Fruit fly (Drosophila melanogaster) whole organism, pupa: ENCODE measurements around the gene CG32192.

Experiments
- CG10348 ChIP-seq: fragments of 200-800 bp; sonication (Bioruptor generic); IDR thresholded peaks from 2 replicates; pipeline ENCODE4 v1.3.6; 2022; ENCODE audit warnings: missing biosample characterization, missing genetic modification characterization
- CG12605 ChIP-seq: fragments of 200-800 bp; sonication (Bioruptor generic); IDR thresholded peaks from 2 replicates; pipeline ENCODE4 v1.3.6; 2022; ENCODE audit warnings: missing biosample characterization, missing genetic modification characterization
- CG13204 ChIP-seq: fragments of 200-800 bp; sonication (Bioruptor generic); optimal IDR thresholded peaks from 2 replicates; lab custom pipeline; 2018; ENCODE audit warnings: missing biosample characterization, mild to moderate bottlenecking, missing genetic modification characterization, moderate library complexity
- CG14655 ChIP-seq: fragments of 200-800 bp; sonication (Bioruptor generic); optimal IDR thresholded peaks from 3 replicates; lab custom pipeline; 2017; ENCODE audit warnings: mild to moderate bottlenecking, missing biosample characterization, missing genetic modification reagents, missing genetic modification characterization
- CG15710 ChIP-seq: fragments of 200-800 bp; sonication (Bioruptor generic); optimal IDR thresholded peaks from 2 replicates; lab custom pipeline; 2018; ENCODE audit warnings: missing biosample characterization, mild to moderate bottlenecking, missing genetic modification characterization, moderate library complexity
- CG17806 ChIP-seq: fragments of 200-800 bp; sonication (Bioruptor generic); optimal IDR thresholded peaks from 2 replicates; lab custom pipeline; 2018; ENCODE audit warnings: missing biosample characterization, mild to moderate bottlenecking, missing genetic modification characterization, moderate library complexity
- CG32121 ChIP-seq: fragments of 200-800 bp; sonication (Bioruptor generic); IDR thresholded peaks from 2 replicates; pipeline ENCODE4 v1.3.6; 2022; ENCODE audit warnings: missing biosample characterization, missing genetic modification characterization
- CG34367 ChIP-seq: fragments of 200-800 bp; sonication (Bioruptor generic); optimal IDR thresholded peaks from 2 replicates; lab custom pipeline; 2018; ENCODE audit warnings: missing biosample characterization, mild to moderate bottlenecking, missing genetic modification characterization
- CG4496 ChIP-seq: fragments of 200-800 bp; sonication (Bioruptor generic); IDR thresholded peaks from 3 replicates; pipeline ENCODE4 v1.3.6; 2022; ENCODE audit warnings: missing biosample characterization, missing genetic modification characterization
- CG8159 ChIP-seq: fragments of 200-800 bp; sonication (Bioruptor generic); optimal IDR thresholded peaks from 3 replicates; lab custom pipeline; 2018; ENCODE audit warnings: missing biosample characterization, mild to moderate bottlenecking, missing genetic modification characterization, moderate library complexity
- CG8301 ChIP-seq: fragments of 200-800 bp; sonication (Bioruptor generic); optimal IDR thresholded peaks from 2 replicates; lab custom pipeline; 2018; ENCODE audit warnings: missing biosample characterization, mild to moderate bottlenecking, missing genetic modification characterization
- CG9948 ChIP-seq: fragments of 200-800 bp; sonication (Bioruptor generic); optimal IDR thresholded peaks from 2 replicates; lab custom pipeline; 2018; ENCODE audit warnings: missing biosample characterization, mild to moderate bottlenecking, missing genetic modification characterization, moderate library complexity
- D1 ChIP-seq: fragments of 200-800 bp; sonication (Bioruptor generic); optimal IDR thresholded peaks from 2 replicates; lab custom pipeline; 2018; ENCODE audit warnings: missing biosample characterization, mild to moderate bottlenecking, missing genetic modification characterization, moderate library complexity
- EcR ChIP-seq: fragments of 200-800 bp; sonication (Bioruptor generic); optimal IDR thresholded peaks from 3 replicates; lab custom pipeline; 2019; ENCODE audit warnings: missing biosample characterization, missing genetic modification characterization, mild to moderate bottlenecking, moderate library complexity, missing genetic modification reagents
- Ets98B ChIP-seq: fragments of 200-800 bp; sonication (Bioruptor generic); IDR thresholded peaks from 2 replicates; pipeline ENCODE4 v1.3.6; 2022; ENCODE audit warnings: missing biosample characterization, missing genetic modification characterization
- Pif1A ChIP-seq: fragments of 200-800 bp; sonication (Bioruptor generic); optimal IDR thresholded peaks from 3 replicates; lab custom pipeline; 2016; ENCODE audit warnings: missing biosample characterization, missing genetic modification characterization
- Pif1B ChIP-seq: fragments of 200-800 bp; sonication (Bioruptor generic); optimal IDR thresholded peaks from 3 replicates; lab custom pipeline; 2016; ENCODE audit warnings: missing biosample characterization, missing genetic modification characterization
- Snoo ChIP-seq: fragments of 200-800 bp; sonication (Bioruptor generic); optimal IDR thresholded peaks from 3 replicates; lab custom pipeline; 2017; ENCODE audit warnings: missing biosample characterization, mild to moderate bottlenecking, missing genetic modification characterization, inconsistent platforms
- fd96Ca ChIP-seq: fragments of 200-800 bp; sonication (Bioruptor generic); IDR thresholded peaks from 3 replicates; pipeline ENCODE4 v1.3.6; 2022; ENCODE audit warnings: missing biosample characterization, missing genetic modification characterization
- gl ChIP-seq: fragments of 200-800 bp; sonication (Bioruptor generic); optimal IDR thresholded peaks from 2 replicates; lab custom pipeline; 2018; ENCODE audit warnings: missing biosample characterization, mild to moderate bottlenecking, missing genetic modification characterization
- rn ChIP-seq: fragments of 200-800 bp; sonication (Bioruptor generic); IDR thresholded peaks from 2 replicates; pipeline ENCODE4 v1.3.6; 2022; ENCODE audit warnings: missing biosample characterization, missing genetic modification characterization

CG32192 gene

DNA sequence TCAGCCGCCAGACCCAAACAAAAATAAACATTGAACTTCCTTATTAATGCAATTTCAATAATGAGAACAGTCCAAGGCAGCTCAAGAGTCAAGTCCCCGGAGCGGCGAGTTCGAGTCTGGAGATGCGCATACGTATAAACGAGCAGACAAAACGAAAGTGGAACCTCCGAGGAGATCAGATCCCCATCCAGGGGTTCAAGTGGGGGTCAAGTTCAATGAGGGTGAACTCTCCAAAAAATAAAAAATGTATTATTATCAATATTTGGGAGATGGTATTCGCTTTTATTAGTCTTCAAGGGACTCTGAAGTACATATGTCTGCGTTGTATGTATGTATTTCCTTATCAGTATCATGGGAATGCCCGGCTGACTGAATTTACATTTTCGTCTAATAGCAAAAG, 39.2 kb upstream of the CG32192 start:
- TF ChIP-seq CG4496 (GFP tag; lab: Robert Waterston, UW) (no peak), Snoo (tag; lab: Kevin White, UChicago) (no peak), CG13204 (GFP tag; lab: Kevin White, UChicago) (no peak), Pif1B (GFP tag; lab: Kevin White, UChicago) (no peak), CG9948 (tag; lab: Kevin White, UChicago) (no peak), fd96Ca (no peak), Pif1A (no peak)

DNA sequence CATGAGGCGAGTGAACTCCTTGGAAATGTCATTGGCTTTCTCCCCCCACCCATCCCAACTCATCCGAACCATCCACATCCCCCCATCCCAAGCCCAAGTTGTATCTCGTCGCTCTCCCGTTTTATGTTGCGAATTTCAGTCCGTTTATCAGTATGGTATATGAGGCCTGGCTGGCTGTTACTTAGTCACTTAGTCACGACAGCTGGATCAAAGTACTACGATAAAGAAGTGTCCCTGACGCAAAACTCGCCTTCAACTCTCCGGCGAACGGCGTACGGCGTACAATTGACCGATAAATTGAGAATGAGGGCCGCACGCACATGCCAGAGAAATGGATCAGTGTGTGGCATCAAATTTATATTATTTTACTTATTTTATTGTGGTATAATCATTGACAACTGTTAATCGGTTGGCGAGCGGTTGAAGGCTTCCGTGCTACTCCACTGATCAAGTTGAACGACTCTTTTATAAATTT, 38.5 kb upstream of the CG32192 start:
- TF ChIP-seq CG14655 (GFP tag; lab: Kevin White, UChicago) (peak; percentile 22), gl (tag; lab: Kevin White, UChicago) (peak; percentile 48), CG13204 (GFP tag; lab: Kevin White, UChicago) (peak; percentile 15), CG34367 (tag; lab: Kevin White, UChicago) (no peak), Ets98B (GFP tag; lab: Robert Waterston, UW) (no peak), EcR (GFP tag; lab: Kevin White, UChicago) (peak; percentile 98)

DNA sequence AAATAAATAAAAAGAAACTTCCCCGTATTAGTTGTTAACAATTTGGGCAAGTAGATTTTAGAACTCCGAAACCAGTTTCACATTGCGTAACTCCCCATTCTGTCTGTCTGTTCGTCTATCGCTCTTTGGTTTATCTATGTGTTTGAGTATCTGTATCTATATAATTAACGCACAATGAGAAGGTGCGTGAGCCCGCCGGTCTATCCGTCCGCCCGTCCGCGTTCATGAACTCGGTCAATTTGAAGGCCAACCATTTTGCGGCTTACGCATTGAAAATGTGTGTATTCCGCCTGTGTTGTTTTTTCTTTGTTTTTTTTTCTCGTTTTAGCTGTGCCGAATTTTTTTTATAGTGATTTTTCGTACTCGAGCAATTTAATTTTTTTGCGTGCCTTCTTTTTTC, 38.0 kb upstream of the CG32192 start:
- TF ChIP-seq CG9948 (tag; lab: Kevin White, UChicago) (no peak), EcR (GFP tag; lab: Kevin White, UChicago) (no peak), CG17806 (tag; lab: Kevin White, UChicago) (no peak), CG34367 (tag; lab: Kevin White, UChicago) (no peak), D1 (no peak), CG32121 (GFP tag; lab: Robert Waterston, UW) (no peak), CG4496 (GFP tag; lab: Robert Waterston, UW) (no peak), Pif1A (no peak), Snoo (tag; lab: Kevin White, UChicago) (no peak), CG12605 (GFP tag; lab: Robert Waterston, UW) (no peak), CG15710 (no peak), CG8301 (tag; lab: Kevin White, UChicago) (no peak), rn (GFP tag; lab: Robert Waterston, UW) (no peak), CG10348 (GFP tag; lab: Robert Waterston, UW) (no peak), CG13204 (GFP tag; lab: Kevin White, UChicago) (no peak), Pif1B (GFP tag; lab: Kevin White, UChicago) (no peak), CG14655 (GFP tag; lab: Kevin White, UChicago) (no peak), Ets98B (GFP tag; lab: Robert Waterston, UW) (no peak), fd96Ca (no peak)

DNA sequence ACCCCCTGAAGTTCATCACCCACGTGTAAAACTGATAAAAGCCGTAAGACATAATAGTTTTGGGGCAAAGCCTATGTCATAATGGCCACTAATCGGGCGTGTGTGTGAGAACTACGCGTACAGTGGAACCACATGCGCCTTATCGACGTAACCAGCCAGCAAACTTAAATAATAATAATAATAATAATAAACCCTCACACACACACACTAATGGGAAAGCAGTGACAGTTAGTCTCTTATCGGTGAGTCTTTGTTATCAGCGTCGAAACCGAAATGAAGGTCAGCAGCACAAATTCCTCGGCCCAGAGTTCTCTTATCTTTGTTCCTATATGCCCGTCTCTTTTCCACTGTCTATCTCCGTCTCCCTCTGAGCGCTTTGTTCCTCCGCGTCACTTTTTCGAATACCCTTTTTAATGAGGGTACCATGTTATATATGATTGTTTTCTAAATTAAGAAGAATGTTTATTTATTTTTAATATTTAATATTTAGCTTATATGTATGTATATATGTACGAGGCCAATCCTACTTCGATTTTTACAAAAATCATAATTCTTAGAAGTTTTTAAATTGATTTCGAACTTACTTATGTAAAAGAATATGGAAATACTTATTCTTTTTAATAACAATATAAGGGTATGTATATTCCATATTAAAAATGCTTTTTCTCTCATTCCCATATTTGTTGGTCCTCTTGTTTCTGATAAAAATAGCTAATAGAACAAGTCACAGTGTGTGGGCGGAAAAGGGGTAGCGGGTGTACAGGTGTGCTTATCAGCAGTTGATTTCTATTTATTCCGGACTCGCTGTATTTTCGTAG, 36.9 kb upstream of the CG32192 start:
- peak; percentile 17 for TF ChIP-seq Snoo (tag; lab: Kevin White, UChicago)
- TF ChIP-seq CG8159 (tag; lab: Kevin White, UChicago) = peak; percentile 72
- peak; percentile 45 for TF ChIP-seq CG9948 (tag; lab: Kevin White, UChicago)
- TF ChIP-seq fd96Ca = peak; percentile 77
- 0 out of 2 replicates have a peak, but pooled peaks have one; percentile 40 for TF ChIP-seq CG32121 (GFP tag; lab: Robert Waterston, UW)
- peak; percentile 22 for TF ChIP-seq CG13204 (GFP tag; lab: Kevin White, UChicago)
- peak; percentile 21 for TF ChIP-seq CG17806 (tag; lab: Kevin White, UChicago)
- TF ChIP-seq CG15710 = peak; percentile 61
- peak; percentile 65 for TF ChIP-seq Ets98B (GFP tag; lab: Robert Waterston, UW)
- TF ChIP-seq CG10348 (GFP tag; lab: Robert Waterston, UW) = no peak
- TF ChIP-seq EcR (GFP tag; lab: Kevin White, UChicago) = peak; percentile 93
- peak; percentile 29 for TF ChIP-seq Pif1B (GFP tag; lab: Kevin White, UChicago)
- no peak for TF ChIP-seq gl (tag; lab: Kevin White, UChicago)
- peak; percentile 30 for TF ChIP-seq CG8301 (tag; lab: Kevin White, UChicago)
- TF ChIP-seq CG12605 (GFP tag; lab: Robert Waterston, UW) = peak; percentile 42; the same call in 1 of the 2 replicates
- peak; percentile 60 for TF ChIP-seq CG14655 (GFP tag; lab: Kevin White, UChicago)
- TF ChIP-seq Pif1A = no peak
- TF ChIP-seq CG4496 (GFP tag; lab: Robert Waterston, UW) = no peak
- no peak for TF ChIP-seq rn (GFP tag; lab: Robert Waterston, UW)
- peak; percentile 20 for TF ChIP-seq CG34367 (tag; lab: Kevin White, UChicago)
- peak; percentile 18 for TF ChIP-seq D1

DNA sequence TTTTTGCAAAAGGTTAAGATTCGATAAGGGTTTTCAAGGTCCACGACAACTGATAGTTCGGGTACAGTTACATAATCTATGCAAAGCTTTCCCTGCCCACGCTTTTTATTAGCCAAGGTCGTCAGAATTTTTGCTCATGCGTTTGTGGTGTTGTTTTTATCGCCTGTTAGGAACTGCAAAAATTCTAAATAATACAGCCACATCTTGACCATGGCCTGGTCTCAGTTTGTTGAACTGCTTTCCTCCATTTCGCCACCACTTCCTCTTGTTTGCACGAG, 36.3 kb upstream of the CG32192 start:
- TF ChIP-seq CG8159 (tag; lab: Kevin White, UChicago) (no peak), CG17806 (tag; lab: Kevin White, UChicago) (no peak), CG12605 (GFP tag; lab: Robert Waterston, UW) (no peak), fd96Ca (no peak), Snoo (tag; lab: Kevin White, UChicago) (no peak), CG32121 (GFP tag; lab: Robert Waterston, UW) (no peak), CG34367 (tag; lab: Kevin White, UChicago) (no peak), CG8301 (tag; lab: Kevin White, UChicago) (no peak), CG10348 (GFP tag; lab: Robert Waterston, UW) (no peak), CG14655 (GFP tag; lab: Kevin White, UChicago) (no peak), Ets98B (GFP tag; lab: Robert Waterston, UW) (no peak), CG13204 (GFP tag; lab: Kevin White, UChicago) (no peak), CG4496 (GFP tag; lab: Robert Waterston, UW) (no peak), Pif1B (GFP tag; lab: Kevin White, UChicago) (no peak), CG9948 (tag; lab: Kevin White, UChicago) (no peak), CG15710 (no peak), D1 (no peak), rn (GFP tag; lab: Robert Waterston, UW) (no peak), gl (tag; lab: Kevin White, UChicago) (no peak), EcR (GFP tag; lab: Kevin White, UChicago) (no peak)
